Worm (Caenorhabditis elegans) whole organism, L2 larva: ENCODE data around the gene jmjd-3.1.
A peak's percentile ranks its signal among the peaks of the same experiment; 100 is the strongest.

Experiments
- Y55F3AM.14 ChIP-seq: fragments of 200-800 bp; sonication (Bioruptor generic); optimal IDR thresholded peaks from 2 replicates; lab custom pipeline; 2018; ENCODE audit warnings: mild to moderate bottlenecking, missing genetic modification characterization, missing compliant biosample characterization
- ZK546.5 ChIP-seq: sonication (generic microtip); optimal IDR thresholded peaks from 2 replicates; lab custom pipeline; 2017; ENCODE audit warnings: missing biosample characterization, missing genetic modification characterization
- ama-1 ChIP-seq: fragments of 150-350 bp; optimal IDR thresholded peaks from 2 replicates; lab custom pipeline; 2018; ENCODE audit warnings: inconsistent platforms
- blmp-1 ChIP-seq: sonication (generic microtip); optimal IDR thresholded peaks from 2 replicates; lab custom pipeline; 2017; ENCODE audit warnings: missing genetic modification characterization, mild to moderate bottlenecking, missing compliant biosample characterization, antibody characterized with exemption, moderate library complexity; ENCODE audit not compliant: insufficient read depth
- ceh-16 ChIP-seq: fragments of 150-350 bp; optimal IDR thresholded peaks from 2 replicates; lab custom pipeline; 2014; ENCODE audit warnings: missing biosample characterization, missing genetic modification characterization
- ceh-82 ChIP-seq: fragments of 150-350 bp; optimal IDR thresholded peaks from 2 replicates; lab custom pipeline; 2014; ENCODE audit warnings: missing biosample characterization, missing genetic modification characterization
- dmd-4 ChIP-seq: sonication (generic microtip); optimal IDR thresholded peaks from 2 replicates; lab custom pipeline; 2017; ENCODE audit warnings: missing biosample characterization, missing genetic modification characterization
- elt-3 ChIP-seq: sonication (generic microtip); optimal IDR thresholded peaks from 2 replicates; lab custom pipeline; 2017; ENCODE audit warnings: missing biosample characterization, missing genetic modification characterization
- fos-1 ChIP-seq: fragments of 150-350 bp; optimal IDR thresholded peaks from 2 replicates; lab custom pipeline; 2014; ENCODE audit warnings: missing biosample characterization, missing genetic modification characterization
- lin-13 ChIP-seq: fragments of 150-350 bp; optimal IDR thresholded peaks from 2 replicates; lab custom pipeline; 2014; ENCODE audit warnings: missing biosample characterization, missing genetic modification reagents, missing genetic modification characterization
- lin-39 ChIP-seq: fragments of 150-350 bp; optimal IDR thresholded peaks from 2 replicates; lab custom pipeline; 2014; ENCODE audit warnings: missing biosample characterization, missing genetic modification reagents, missing genetic modification characterization
- lsy-2 ChIP-seq, 2 experiments: fragments of 150-350 bp in 1 of 2; sonication (generic microtip) in 1 of 2; optimal IDR thresholded peaks; 2 replicates each; lab custom pipeline; 2014 to 2017; ENCODE audit warnings: missing biosample characterization in 2 of 2, missing genetic modification characterization in 2 of 2
- mab-5 ChIP-seq: fragments of 150-350 bp; optimal IDR thresholded peaks from 2 replicates; lab custom pipeline; 2014; ENCODE audit warnings: missing biosample characterization, missing genetic modification characterization
- nhr-10 ChIP-seq: sonication (generic microtip); optimal IDR thresholded peaks from 2 replicates; lab custom pipeline; 2017; ENCODE audit warnings: missing biosample characterization, missing genetic modification characterization
- nhr-12 ChIP-seq: fragments of 150-350 bp; optimal IDR thresholded peaks from 2 replicates; lab custom pipeline; 2014; ENCODE audit warnings: missing biosample characterization, missing genetic modification characterization
- nhr-21 ChIP-seq: fragments of 150-350 bp; optimal IDR thresholded peaks from 2 replicates; lab custom pipeline; 2014; ENCODE audit warnings: missing biosample characterization, missing genetic modification characterization
- nhr-23 ChIP-seq: fragments of 150-350 bp; optimal IDR thresholded peaks from 2 replicates; lab custom pipeline; 2014; ENCODE audit warnings: missing biosample characterization, missing genetic modification reagents, missing genetic modification characterization
- nhr-25 ChIP-seq: fragments of 150-350 bp; sonication (generic microtip); optimal IDR thresholded peaks from 3 replicates; lab custom pipeline; 2014; ENCODE audit warnings: missing biosample characterization, missing genetic modification characterization
- nhr-6 ChIP-seq: fragments of 150-350 bp; optimal IDR thresholded peaks from 2 replicates; lab custom pipeline; 2014; ENCODE audit warnings: missing biosample characterization, missing genetic modification characterization
- peb-1 ChIP-seq: fragments of 150-350 bp; optimal IDR thresholded peaks from 2 replicates; lab custom pipeline; 2014; ENCODE audit warnings: missing biosample characterization, missing genetic modification characterization
- skn-1 ChIP-seq: sonication (generic microtip); optimal IDR thresholded peaks from 2 replicates; lab custom pipeline; 2017; ENCODE audit warnings: missing biosample characterization, missing genetic modification characterization
- sma-3 ChIP-seq: sonication (generic microtip); optimal IDR thresholded peaks from 2 replicates; lab custom pipeline; 2016; ENCODE audit warnings: missing genetic modification reagents, missing genetic modification characterization, missing compliant biosample characterization
- sma-9 ChIP-seq, 2 experiments: fragments of 150-350 bp in 1 of 2; sonication (generic microtip) in 1 of 2; optimal IDR thresholded peaks; 2 replicates each; lab custom pipeline; 2014 to 2016; ENCODE audit warnings: missing genetic modification characterization in 2 of 2, mild to moderate bottlenecking in 1 of 2, missing biosample characterization in 1 of 2, missing compliant biosample characterization in 1 of 2, missing genetic modification reagents in 1 of 2, moderate library complexity in 1 of 2
- unc-55 ChIP-seq: fragments of 150-350 bp; sonication (generic microtip); optimal IDR thresholded peaks from 3 replicates; lab custom pipeline; 2014; ENCODE audit warnings: missing biosample characterization, missing genetic modification reagents, missing genetic modification characterization
- unc-62 ChIP-seq: fragments of 150-350 bp; optimal IDR thresholded peaks from 2 replicates; lab custom pipeline; 2014; ENCODE audit warnings: missing biosample characterization, missing genetic modification reagents, missing genetic modification characterization
- zag-1 ChIP-seq: fragments of 150-350 bp; optimal IDR thresholded peaks from 2 replicates; lab custom pipeline; 2014; ENCODE audit warnings: missing biosample characterization, missing genetic modification characterization
- ztf-1 ChIP-seq: fragments of 200-800 bp; sonication (Bioruptor generic); conservative IDR thresholded peaks from 2 replicates; pipeline ENCODE4 v1.3.6; 2022; ENCODE audit warnings: missing genetic modification characterization, missing compliant biosample characterization
- ztf-11 ChIP-seq: sonication (generic microtip); optimal IDR thresholded peaks from 2 replicates; lab custom pipeline; 2017; ENCODE audit warnings: missing biosample characterization, missing genetic modification characterization
- ztf-4 ChIP-seq: fragments of 150-350 bp; optimal IDR thresholded peaks from 2 replicates; lab custom pipeline; 2014; ENCODE audit warnings: missing biosample characterization, missing genetic modification characterization

jmjd-3.1 gene

DNA sequence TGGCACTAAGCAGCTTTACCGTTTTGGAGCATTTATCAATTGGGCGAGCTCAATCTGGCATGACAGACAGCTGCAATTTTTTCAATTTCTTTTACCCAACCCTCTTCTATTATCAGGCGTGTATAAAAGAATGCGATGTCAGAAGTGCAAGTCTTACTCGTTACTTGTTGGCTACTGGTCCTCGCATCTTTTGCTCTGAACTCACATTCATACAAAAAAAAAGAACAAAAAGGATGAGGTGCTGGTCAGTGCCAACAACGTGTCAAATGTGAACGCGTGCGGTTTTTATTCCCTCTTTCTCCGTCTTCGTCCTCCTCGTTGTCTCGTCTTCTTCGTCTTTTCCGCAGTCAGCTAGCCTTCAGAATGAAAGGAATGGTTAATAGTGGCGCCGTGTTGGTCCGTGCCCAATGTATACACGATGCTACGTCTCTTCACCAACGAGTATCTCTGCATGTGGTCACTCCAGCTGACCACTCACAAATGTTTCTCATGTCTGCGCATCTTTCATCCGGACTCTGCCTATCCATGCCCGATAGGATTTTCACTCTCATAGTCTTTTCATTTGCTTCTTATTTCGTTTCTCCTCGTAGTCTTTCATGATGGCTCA, 4.9 kb upstream of the jmjd-3.1 start (continued):
- TF ChIP-seq unc-62 (GFP tag; lab: Kevin White, UChicago) (no peak), ztf-1 (GFP tag; lab: Robert Waterston, UW) (no peak), ama-1 (lab: Kevin White, UChicago) (no peak), lin-13 (no peak), blmp-1 (no peak), Y55F3AM.14 (GFP tag; lab: Kevin White, UChicago) (no peak), nhr-25 (tag; lab: Kevin White, UChicago) (no peak), fos-1 (tag; lab: Kevin White, UChicago) (no peak), ZK546.5 (tag; lab: Kevin White, UChicago) (no peak), skn-1 (tag; lab: Kevin White, UChicago) (no peak), mab-5 (tag; lab: Kevin White, UChicago) (no peak), unc-55 (GFP tag; lab: Kevin White, UChicago) (no peak), lsy-2 (tag; optimal IDR thresholded peaks at IDR 0.05; lab: Kevin White, UChicago) (no peak), nhr-21 (tag; lab: Kevin White, UChicago) (no peak)

DNA sequence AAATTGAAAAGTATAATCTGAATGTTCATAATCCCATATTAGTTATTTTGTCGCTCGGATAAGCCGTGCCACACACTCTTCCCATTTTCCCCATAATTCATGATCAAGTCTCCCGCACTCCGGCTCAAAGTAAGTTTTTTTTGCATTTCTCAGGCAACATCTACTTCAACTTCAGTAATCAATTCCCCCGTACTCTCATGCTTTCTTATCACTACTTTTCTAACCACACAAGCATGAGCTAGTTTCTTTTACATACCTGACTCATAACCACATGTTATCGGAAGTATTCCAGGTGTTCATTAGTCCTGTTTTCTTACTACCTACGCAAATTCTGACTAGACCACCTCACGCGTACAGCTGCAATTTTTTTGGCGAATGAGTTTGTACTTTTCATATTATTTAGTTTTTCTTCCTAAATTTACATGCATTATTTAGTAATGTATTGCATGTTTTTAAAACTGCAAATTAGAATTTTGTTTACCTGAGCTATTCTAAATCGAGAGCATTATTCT, 4.3 kb upstream of the jmjd-3.1 start:
- TF ChIP-seq nhr-10 (tag; lab: Kevin White, UChicago) (no peak), nhr-6 (tag; lab: Kevin White, UChicago) (no peak), dmd-4 (no peak), nhr-21 (tag; lab: Kevin White, UChicago) (peak; percentile 9), ama-1 (lab: Kevin White, UChicago) (no peak), lsy-2 (tag; optimal IDR thresholded peaks at IDR 0.05; lab: Kevin White, UChicago) (peak in 1 of 2 experiments; percentile 6), nhr-23 (no peak), zag-1 (tag; lab: Kevin White, UChicago) (no peak), ceh-82 (no peak), lin-39 (tag; lab: Kevin White, UChicago) (no peak), ztf-11 (tag; lab: Kevin White, UChicago) (no peak), peb-1 (tag; lab: Kevin White, UChicago) (no peak), skn-1 (tag; lab: Kevin White, UChicago) (no peak), ZK546.5 (tag; lab: Kevin White, UChicago) (no peak), ceh-16 (tag; lab: Kevin White, UChicago) (no peak), nhr-12 (no peak), unc-55 (GFP tag; lab: Kevin White, UChicago) (no peak), elt-3 (tag; lab: Kevin White, UChicago) (no peak), fos-1 (tag; lab: Kevin White, UChicago) (peak; percentile 14), sma-3 (GFP tag; lab: Kevin White, UChicago) (no peak), ztf-4 (tag; lab: Kevin White, UChicago) (no peak), sma-9 (GFP tag; optimal IDR thresholded peaks at IDR 0.05; lab: Kevin White, UChicago) (no peak), sma-9 (tag; optimal IDR thresholded peaks at IDR 0.05; lab: Kevin White, UChicago) (no peak)

DNA sequence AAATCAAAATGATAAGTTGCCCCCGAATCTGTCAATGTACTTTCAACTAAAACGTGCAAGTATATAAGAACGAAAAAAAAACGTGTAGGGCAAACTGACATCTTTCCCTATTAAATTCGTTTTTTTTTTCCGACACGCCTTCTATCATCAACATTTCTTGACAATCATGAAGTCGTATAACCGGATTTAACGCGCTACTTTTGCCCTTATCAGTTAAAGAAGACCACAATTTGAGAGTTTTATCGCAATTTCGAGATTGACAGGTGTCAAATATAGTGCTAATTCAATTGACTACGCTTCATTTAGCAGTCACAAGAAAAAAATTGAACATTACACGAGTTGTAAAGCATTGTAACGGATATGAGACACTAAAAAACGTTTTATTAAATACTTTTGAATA, 3.7 kb upstream of the jmjd-3.1 start:
- TF ChIP-seq fos-1 (tag; lab: Kevin White, UChicago): peak; percentile 80
- TF ChIP-seq ztf-4 (tag; lab: Kevin White, UChicago): no peak

DNA sequence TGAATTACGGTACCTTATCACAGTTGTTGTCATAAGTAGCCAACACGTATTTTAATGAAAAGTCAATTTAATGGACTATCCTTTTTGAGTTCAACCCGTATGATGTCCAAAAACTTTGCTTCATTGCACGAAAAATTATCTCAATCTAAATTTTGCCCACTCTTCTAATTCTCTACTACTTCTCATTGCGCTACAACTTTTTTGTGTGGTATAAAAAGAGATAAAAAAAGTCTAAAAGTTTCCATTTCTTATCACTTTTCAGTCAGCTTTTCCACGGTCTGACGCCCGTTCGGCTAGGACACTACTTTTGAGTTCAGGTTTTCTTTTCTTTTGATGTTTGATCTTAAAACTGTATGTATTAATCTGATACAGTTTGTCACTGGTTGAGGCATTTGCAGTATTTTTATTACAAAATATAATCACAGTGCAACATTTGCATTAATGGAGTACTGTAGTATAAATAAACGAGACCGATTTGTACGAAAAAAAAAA, 3.0 kb upstream of the jmjd-3.1 start:
- TF ChIP-seq lin-39 (tag; lab: Kevin White, UChicago) (no peak), fos-1 (tag; lab: Kevin White, UChicago) (peak; percentile 30), elt-3 (tag; lab: Kevin White, UChicago) (no peak), sma-9 (GFP tag; optimal IDR thresholded peaks at IDR 0.05; lab: Kevin White, UChicago) (peak; percentile 58), sma-9 (tag; optimal IDR thresholded peaks at IDR 0.05; lab: Kevin White, UChicago) (no peak)

DNA sequence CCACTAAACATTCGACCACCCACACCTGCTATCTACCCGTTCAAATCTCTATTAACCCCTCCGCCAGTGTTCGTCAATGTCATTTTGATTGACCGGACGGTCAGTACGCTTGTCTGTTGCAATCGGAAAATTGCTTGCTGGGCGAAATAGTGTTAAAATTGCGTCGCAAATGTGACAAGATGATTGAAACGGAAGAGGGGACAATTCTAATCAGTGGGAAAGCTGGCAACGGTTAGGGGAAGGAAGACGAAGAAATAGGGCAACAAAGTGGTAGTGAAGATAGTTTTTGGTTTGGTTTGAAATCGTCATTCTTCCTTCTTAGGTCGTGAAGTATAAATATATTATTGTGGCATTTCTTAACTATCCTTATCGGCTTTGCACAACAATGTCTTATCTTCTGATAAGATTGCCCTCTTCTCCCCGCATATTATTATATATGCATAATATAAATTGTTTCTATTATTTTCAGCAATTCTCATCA, 2.4 kb upstream of the jmjd-3.1 start:
- TF ChIP-seq ceh-16 (tag; lab: Kevin White, UChicago) (peak; percentile 31), fos-1 (tag; lab: Kevin White, UChicago) (peak; percentile 61), nhr-21 (tag; lab: Kevin White, UChicago) (peak; percentile 24), ztf-11 (tag; lab: Kevin White, UChicago) (no peak)
